Fruit fly (Drosophila melanogaster) whole organism, embryonic: ENCODE results near the gene CG4982.

Experiments
- Abd-B ChIP-seq: fragments of 200-800 bp; sonication (Bioruptor generic); optimal IDR thresholded peaks from 2 replicates; lab custom pipeline; 2018; ENCODE audit warnings: missing biosample characterization, mild to moderate bottlenecking, missing genetic modification characterization, moderate library complexity
- Atf6 ChIP-seq: fragments of 200-800 bp; sonication (Bioruptor generic); IDR thresholded peaks from 2 replicates; pipeline ENCODE4 v1.3.6; 2022; ENCODE audit warnings: missing biosample characterization, missing genetic modification characterization
- CG1024 ChIP-seq: fragments of 200-800 bp; sonication (Bioruptor generic); IDR thresholded peaks from 2 replicates; pipeline ENCODE4 v1.3.6; 2022; ENCODE audit warnings: missing biosample characterization, missing genetic modification characterization
- CG10274 ChIP-seq: fragments of 200-800 bp; sonication (Bioruptor generic); optimal IDR thresholded peaks from 3 replicates; lab custom pipeline; 2017; ENCODE audit warnings: missing biosample characterization, mild to moderate bottlenecking, missing genetic modification characterization
- CG11456 ChIP-seq: fragments of 200-800 bp; sonication (Bioruptor generic); IDR thresholded peaks from 3 replicates; pipeline ENCODE4 v1.3.6; 2022; ENCODE audit warnings: missing biosample characterization, missing genetic modification characterization
- CG12659 ChIP-seq: fragments of 200-800 bp; sonication (Bioruptor generic); optimal IDR thresholded peaks from 3 replicates; lab custom pipeline; 2017; ENCODE audit warnings: mild to moderate bottlenecking, missing biosample characterization, missing genetic modification reagents, missing genetic modification characterization
- CG12942 ChIP-seq: fragments of 200-800 bp; sonication (Bioruptor generic); optimal IDR thresholded peaks from 3 replicates; lab custom pipeline; 2016; ENCODE audit warnings: missing biosample characterization, missing genetic modification characterization
- CG14014 ChIP-seq: fragments of 200-800 bp; sonication (Bioruptor generic); IDR thresholded peaks from 2 replicates; pipeline ENCODE4 v1.3.6; 2022; ENCODE audit warnings: missing biosample characterization, missing genetic modification characterization
- CG14050 ChIP-seq: fragments of 200-800 bp; sonication (Bioruptor generic); IDR thresholded peaks from 3 replicates; pipeline ENCODE4 v1.3.6; 2022; ENCODE audit warnings: missing biosample characterization, missing genetic modification characterization
- CG14441 ChIP-seq: fragments of 200-800 bp; sonication (Bioruptor generic); IDR thresholded peaks from 2 replicates; pipeline ENCODE4 v1.3.6; 2022; ENCODE audit warnings: missing biosample characterization, missing genetic modification characterization
- CG14860 ChIP-seq: fragments of 200-800 bp; sonication (Bioruptor generic); IDR thresholded peaks from 3 replicates; pipeline ENCODE4 v1.3.6; 2022; ENCODE audit warnings: missing biosample characterization, missing genetic modification characterization; ENCODE audit not compliant: partially characterized antibody
- CG14965 ChIP-seq: fragments of 200-800 bp; sonication (Bioruptor generic); optimal IDR thresholded peaks from 2 replicates; lab custom pipeline; 2016; ENCODE audit warnings: missing biosample characterization, missing genetic modification characterization, borderline replicate concordance
- CG17361 ChIP-seq: fragments of 200-800 bp; sonication (Bioruptor generic); IDR thresholded peaks from 3 replicates; pipeline ENCODE4 v1.3.6; 2022; ENCODE audit warnings: missing biosample characterization, missing genetic modification characterization
- CG18476 ChIP-seq: fragments of 200-800 bp; sonication (Bioruptor generic); optimal IDR thresholded peaks from 2 replicates; lab custom pipeline; 2016; ENCODE audit warnings: missing biosample characterization, mild to moderate bottlenecking, missing genetic modification characterization
- CG18599 ChIP-seq: fragments of 200-800 bp; sonication (Bioruptor generic); optimal IDR thresholded peaks from 3 replicates; lab custom pipeline; 2017; ENCODE audit warnings: missing biosample characterization, missing genetic modification characterization, mild to moderate bottlenecking, moderate library complexity, missing genetic modification reagents
- CG2678 ChIP-seq: fragments of 200-800 bp; sonication (Bioruptor generic); optimal IDR thresholded peaks from 3 replicates; lab custom pipeline; 2019; ENCODE audit warnings: missing biosample characterization, mild to moderate bottlenecking, missing genetic modification characterization, moderate library complexity
- CG3407 ChIP-seq: fragments of 200-800 bp; sonication (Bioruptor generic); optimal IDR thresholded peaks from 2 replicates; lab custom pipeline; 2018; ENCODE audit warnings: missing biosample characterization, mild to moderate bottlenecking, missing genetic modification characterization
- CG43689 ChIP-seq: fragments of 200-800 bp; sonication (Bioruptor generic); IDR thresholded peaks from 2 replicates; pipeline ENCODE4 v1.3.6; 2022; ENCODE audit warnings: missing biosample characterization, missing genetic modification characterization
- CG6854 ChIP-seq: fragments of 200-800 bp; sonication (Bioruptor generic); optimal IDR thresholded peaks from 3 replicates; lab custom pipeline; 2017; ENCODE audit warnings: missing biosample characterization, mild to moderate bottlenecking, missing genetic modification characterization
- CG7556 ChIP-seq: fragments of 200-800 bp; sonication (Bioruptor generic); optimal IDR thresholded peaks from 2 replicates; lab custom pipeline; 2017; ENCODE audit warnings: missing biosample characterization, mild to moderate bottlenecking, missing genetic modification characterization
- CG7839 ChIP-seq: fragments of 200-800 bp; sonication (Bioruptor generic); optimal IDR thresholded peaks from 3 replicates; lab custom pipeline; 2018; ENCODE audit warnings: missing biosample characterization, mild to moderate bottlenecking, missing genetic modification characterization, moderate library complexity
- CG8765 ChIP-seq: fragments of 200-800 bp; sonication (Bioruptor generic); IDR thresholded peaks from 2 replicates; pipeline ENCODE4 v1.3.6; 2022; ENCODE audit warnings: missing biosample characterization, missing genetic modification characterization
- CG9215 ChIP-seq: fragments of 200-800 bp; sonication (Bioruptor generic); IDR thresholded peaks from 2 replicates; pipeline ENCODE4 v1.3.6; 2022; ENCODE audit warnings: missing biosample characterization, missing genetic modification characterization
- CG9437 ChIP-seq: fragments of 200-800 bp; sonication (Bioruptor generic); optimal IDR thresholded peaks from 2 replicates; lab custom pipeline; 2018; ENCODE audit warnings: missing biosample characterization, mild to moderate bottlenecking, missing genetic modification characterization
- CHES-1-like ChIP-seq: fragments of 200-800 bp; sonication (Bioruptor generic); optimal IDR thresholded peaks from 2 replicates; lab custom pipeline; 2016; ENCODE audit warnings: missing biosample characterization, missing genetic modification characterization
- D19A ChIP-seq: fragments of 200-800 bp; optimal IDR thresholded peaks from 3 replicates; lab custom pipeline; 2019; ENCODE audit warnings: missing biosample characterization, mild to moderate bottlenecking, missing genetic modification characterization, moderate library complexity
- Dip3 ChIP-seq: fragments of 200-800 bp; sonication (Bioruptor generic); optimal IDR thresholded peaks from 3 replicates; lab custom pipeline; 2016; ENCODE audit warnings: missing biosample characterization, missing genetic modification characterization
- Drgx ChIP-seq: fragments of 200-800 bp; sonication (Bioruptor generic); IDR thresholded peaks from 2 replicates; pipeline ENCODE4 v1.3.6; 2022; ENCODE audit warnings: missing biosample characterization, missing genetic modification characterization
- Fer3 ChIP-seq: fragments of 200-800 bp; sonication (Bioruptor generic); optimal IDR thresholded peaks from 2 replicates; lab custom pipeline; 2018; ENCODE audit warnings: missing biosample characterization, mild to moderate bottlenecking, missing genetic modification characterization, moderate library complexity
- Max ChIP-seq: fragments of 200-800 bp; sonication (Bioruptor generic); optimal IDR thresholded peaks from 2 replicates; lab custom pipeline; 2016; ENCODE audit warnings: missing biosample characterization, mild to moderate bottlenecking, missing genetic modification characterization
- Nf-YA ChIP-seq: fragments of 200-800 bp; sonication (Bioruptor generic); IDR thresholded peaks from 2 replicates; pipeline ENCODE4 v1.3.6; 2022; ENCODE audit warnings: missing biosample characterization, missing genetic modification characterization
- NfI ChIP-seq: fragments of 200-800 bp; sonication (Bioruptor generic); optimal IDR thresholded peaks from 3 replicates; lab custom pipeline; 2018; ENCODE audit warnings: missing biosample characterization, mild to moderate bottlenecking, missing genetic modification characterization, moderate library complexity
- Opbp ChIP-seq: fragments of 200-800 bp; sonication (Bioruptor generic); IDR thresholded peaks from 3 replicates; pipeline ENCODE4 v1.3.6; 2022; ENCODE audit warnings: missing biosample characterization, missing genetic modification characterization; ENCODE audit not compliant: partially characterized antibody
- Poxn ChIP-seq: fragments of 200-800 bp; sonication (Bioruptor generic); IDR thresholded peaks from 2 replicates; pipeline ENCODE4 v1.3.6; 2022; ENCODE audit warnings: missing biosample characterization, missing genetic modification characterization
- Rfx ChIP-seq: fragments of 200-800 bp; sonication (Bioruptor generic); IDR thresholded peaks from 2 replicates; pipeline ENCODE4 v1.3.6; 2022; ENCODE audit warnings: missing biosample characterization, missing genetic modification characterization
- Six4 ChIP-seq: fragments of 200-800 bp; sonication (Bioruptor generic); optimal IDR thresholded peaks from 2 replicates; lab custom pipeline; 2016; ENCODE audit warnings: missing biosample characterization, missing genetic modification characterization
- Sry-δ ChIP-seq: fragments of 200-800 bp; sonication (Bioruptor generic); optimal IDR thresholded peaks from 2 replicates; lab custom pipeline; 2016; ENCODE audit warnings: missing biosample characterization, missing genetic modification characterization
- Vsx1 ChIP-seq: fragments of 200-800 bp; sonication (Bioruptor generic); optimal IDR thresholded peaks from 2 replicates; lab custom pipeline; 2017; ENCODE audit warnings: missing biosample characterization, mild to moderate bottlenecking, missing genetic modification characterization, missing genetic modification reagents
- ac ChIP-seq: fragments of 200-800 bp; sonication (Bioruptor generic); optimal IDR thresholded peaks from 3 replicates; lab custom pipeline; 2017; ENCODE audit warnings: missing biosample characterization, mild to moderate bottlenecking, missing genetic modification characterization
- ind ChIP-seq: fragments of 200-800 bp; sonication (Bioruptor generic); optimal IDR thresholded peaks from 3 replicates; lab custom pipeline; 2016; ENCODE audit warnings: missing biosample characterization, missing genetic modification characterization
- jing ChIP-seq: fragments of 200-800 bp; sonication (Bioruptor generic); optimal IDR thresholded peaks from 2 replicates; lab custom pipeline; 2018; ENCODE audit warnings: missing biosample characterization, mild to moderate bottlenecking, missing genetic modification characterization
- kah ChIP-seq: fragments of 200-800 bp; sonication (Bioruptor generic); optimal IDR thresholded peaks from 2 replicates; lab custom pipeline; 2018; ENCODE audit warnings: missing biosample characterization, mild to moderate bottlenecking, missing genetic modification characterization
- lab ChIP-seq: fragments of 200-800 bp; sonication (Bioruptor generic); optimal IDR thresholded peaks from 3 replicates; lab custom pipeline; 2017; ENCODE audit warnings: missing biosample characterization, missing genetic modification characterization, mild to moderate bottlenecking, moderate library complexity, missing genetic modification reagents
- lilli ChIP-seq: fragments of 200-800 bp; sonication (Bioruptor generic); optimal IDR thresholded peaks from 3 replicates; lab custom pipeline; 2016; ENCODE audit warnings: missing biosample characterization, missing genetic modification characterization
- nom ChIP-seq: fragments of 200-800 bp; sonication (Bioruptor generic); optimal IDR thresholded peaks from 2 replicates; lab custom pipeline; 2017; ENCODE audit warnings: missing biosample characterization, missing genetic modification characterization, mild to moderate bottlenecking, moderate library complexity, missing genetic modification reagents
- ro ChIP-seq: fragments of 200-800 bp; sonication (Bioruptor generic); IDR thresholded peaks from 2 replicates; pipeline ENCODE4 v1.3.6; 2022; ENCODE audit warnings: missing biosample characterization, missing genetic modification characterization
- slp2 ChIP-seq: fragments of 200-800 bp; sonication (Bioruptor generic); optimal IDR thresholded peaks from 2 replicates; lab custom pipeline; 2016; ENCODE audit warnings: missing biosample characterization, missing genetic modification characterization
- ttk ChIP-seq: fragments of 200-800 bp; sonication (Bioruptor generic); IDR thresholded peaks from 2 replicates; pipeline ENCODE4 v2.1.2; 2022; ENCODE audit warnings: missing biosample characterization, missing genetic modification characterization
- zfh2 ChIP-seq: fragments of 200-800 bp; sonication (Bioruptor generic); optimal IDR thresholded peaks from 2 replicates; lab custom pipeline; 2016; ENCODE audit warnings: missing biosample characterization, missing genetic modification characterization

Gene CG4982

dm6 chr3L:16328207-16328891 lies 27.1 kb downstream of the CG4982 start, which contains the start of gene CG13058 (continued):
- TF ChIP-seq CG43689 (GFP tag; lab: Robert Waterston, UW) (peak; percentile 52; the same call in 1 of the 2 replicates), Atf6 (GFP tag; lab: Robert Waterston, UW) (peak; percentile 84), CG11456 (GFP tag; lab: Robert Waterston, UW) (no peak), CG7556 (GFP tag; lab: Kevin White, UChicago) (peak; percentile 69), lilli (peak; percentile 68), Dip3 (peak; percentile 65), Opbp (GFP tag; lab: Robert Waterston, UW) (no peak), lab (GFP tag; lab: Kevin White, UChicago) (peak; percentile 83), nom (GFP tag; lab: Kevin White, UChicago) (no peak), jing (peak; percentile 42), CG12659 (GFP tag; lab: Kevin White, UChicago) (peak; percentile 70), ac (GFP tag; lab: Kevin White, UChicago) (no peak), CG3407 (GFP tag; lab: Kevin White, UChicago) (no peak), CG14965 (GFP tag; lab: Kevin White, UChicago) (no peak), Drgx (GFP tag; lab: Robert Waterston, UW) (peak; percentile 65), CG8765 (no peak), CG1024 (GFP tag; lab: Robert Waterston, UW) (peak; percentile 59), CG14050 (GFP tag; lab: Robert Waterston, UW) (peak; percentile 76), CG9437 (GFP tag; lab: Kevin White, UChicago) (peak; percentile 50), CG7839 (tag; lab: Kevin White, UChicago) (peak; percentile 71), CG18476 (GFP tag; lab: Kevin White, UChicago) (peak; percentile 14), CG9215 (peak; percentile 18; the same call in 1 of the 2 replicates), Vsx1 (GFP tag; lab: Kevin White, UChicago) (peak; percentile 16), ro (GFP tag; lab: Robert Waterston, UW) (no peak), CG14441 (GFP tag; lab: Robert Waterston, UW) (0 out of 2 replicates have a peak, but pooled peaks have one; percentile 41), ttk (peak; percentile 44), Fer3 (peak; percentile 59), CG14014 (GFP tag; lab: Robert Waterston, UW) (peak; percentile 82), kah (GFP tag; lab: Kevin White, UChicago) (peak; percentile 19), CG12942 (peak; percentile 45), Sry-δ (peak; percentile 32), CHES-1-like (peak; percentile 59), D19A (tag; lab: Kevin White, UChicago) (peak; percentile 92), Six4 (GFP tag; lab: Kevin White, UChicago) (no peak), Nf-YA (GFP tag; lab: Robert Waterston, UW) (peak; percentile 54), CG17361 (GFP tag; lab: Robert Waterston, UW) (peak; percentile 60; the same call in 2 of the 3 replicates), CG18599 (peak; percentile 78), slp2 (GFP tag; lab: Kevin White, UChicago) (peak; percentile 37), CG6854 (GFP tag; lab: Kevin White, UChicago) (peak; percentile 39), CG14860 (GFP tag; lab: Robert Waterston, UW) (no peak), CG2678 (peak; percentile 78), Poxn (GFP tag; lab: Robert Waterston, UW) (no peak), zfh2 (peak; percentile 42), ind (peak; percentile 50), Max (peak; percentile 18), CG10274 (peak; percentile 5), Rfx (GFP tag; lab: Robert Waterston, UW) (0 out of 2 replicates have a peak, but pooled peaks have one; percentile 31), Abd-B (GFP tag; lab: Kevin White, UChicago) (peak; percentile 18), NfI (GFP tag; lab: Kevin White, UChicago) (peak; percentile 67)
